Worm (Caenorhabditis elegans) whole organism, L1 larva: Measurements from ENCODE around the gene lpr-3.

Source experiments
- F16B12.6 ChIP-seq: fragments of 150-350 bp; optimal IDR thresholded peaks from 2 replicates; lab custom pipeline; 2014; ENCODE audit warnings: missing biosample characterization, missing genetic modification characterization
- aha-1 ChIP-seq: fragments of 150-350 bp; optimal IDR thresholded peaks from 2 replicates; lab custom pipeline; 2014; ENCODE audit warnings: missing biosample characterization, missing genetic modification characterization
- alr-1 ChIP-seq: fragments of 200-800 bp; sonication (Bioruptor generic); optimal IDR thresholded peaks from 2 replicates; lab custom pipeline; 2018; ENCODE audit warnings: borderline replicate concordance, mild to moderate bottlenecking, missing genetic modification characterization, missing compliant biosample characterization
- aly-2 ChIP-seq: fragments of 150-350 bp; optimal IDR thresholded peaks from 2 replicates; lab custom pipeline; 2014; ENCODE audit warnings: missing biosample characterization, missing genetic modification characterization
- ama-1 ChIP-seq: fragments of 150-350 bp; optimal IDR thresholded peaks from 2 replicates; lab custom pipeline; 2014
- blmp-1 ChIP-seq: fragments of 150-350 bp; optimal IDR thresholded peaks from 2 replicates; lab custom pipeline; 2014; ENCODE audit warnings: missing biosample characterization, missing genetic modification characterization
- ceh-8 ChIP-seq: fragments of 200-800 bp; sonication (Bioruptor generic); optimal IDR thresholded peaks from 2 replicates; lab custom pipeline; 2018; ENCODE audit warnings: mild to moderate bottlenecking, missing genetic modification characterization, moderate library complexity, missing compliant biosample characterization
- ceh-82 ChIP-seq, 3 experiments: fragments of 150-350 bp in 1 of 3; sonication (generic microtip) in 2 of 3; optimal IDR thresholded peaks; 2 replicates each; lab custom pipeline; 2014 to 2017; ENCODE audit warnings: missing biosample characterization in 3 of 3, missing genetic modification characterization in 3 of 3
- ceh-90 ChIP-seq: sonication (generic microtip); optimal IDR thresholded peaks from 2 replicates; lab custom pipeline; 2016; ENCODE audit warnings: missing genetic modification characterization, missing compliant biosample characterization
- dpl-1 ChIP-seq, 3 experiments: fragments of 150-350 bp in 2 of 3; sonication (generic microtip) in 1 of 3; optimal IDR thresholded peaks; 2 replicates each; lab custom pipeline; 2014 to 2017; ENCODE audit warnings: missing biosample characterization in 3 of 3, missing genetic modification characterization in 3 of 3, missing genetic modification reagents in 3 of 3
- dsc-1 ChIP-seq: sonication (generic microtip); optimal IDR thresholded peaks from 2 replicates; lab custom pipeline; 2016; ENCODE audit warnings: mild to moderate bottlenecking, missing genetic modification characterization, missing compliant biosample characterization
- efl-1 ChIP-seq, 4 experiments: fragments of 150-350 bp; optimal IDR thresholded peaks in 3 of 4; peaks in 1 of 4; 1 replicate in 1 of 4; 2 replicates in 3 of 4; lab custom pipeline; 2014; ENCODE audit warnings: missing biosample characterization in 2 of 4, missing genetic modification characterization in 2 of 4, missing genetic modification reagents in 2 of 4
- efl-3 ChIP-seq: fragments of 200-800 bp; sonication (Bioruptor generic); optimal IDR thresholded peaks from 2 replicates; lab custom pipeline; 2018; ENCODE audit warnings: mild to moderate bottlenecking, missing genetic modification characterization, missing compliant biosample characterization
- elt-2 ChIP-seq: sonication (generic microtip); optimal IDR thresholded peaks from 2 replicates; lab custom pipeline; 2016; ENCODE audit warnings: missing genetic modification characterization, mild to moderate bottlenecking, inconsistent platforms, missing compliant biosample characterization, missing genetic modification reagents
- elt-3 ChIP-seq, 6 experiments: fragments of 150-350 bp in 1 of 6; sonication (generic microtip); optimal IDR thresholded peaks; 2 replicates each; lab custom pipeline; 2017 to 2018; ENCODE audit warnings: missing biosample characterization in 6 of 6, missing genetic modification characterization in 6 of 6, inconsistent platforms in 1 of 6
- fkh-8 ChIP-seq: sonication (generic microtip); optimal IDR thresholded peaks from 2 replicates; lab custom pipeline; 2016; ENCODE audit warnings: mild to moderate bottlenecking, missing genetic modification characterization, missing compliant biosample characterization
- fos-1 ChIP-seq: fragments of 150-350 bp; optimal IDR thresholded peaks from 2 replicates; lab custom pipeline; 2014; ENCODE audit warnings: missing biosample characterization, missing genetic modification characterization
- grh-1 ChIP-seq: fragments of 200-800 bp; sonication (Bioruptor generic); IDR thresholded peaks from 2 replicates; pipeline ENCODE4 v1.3.6; 2022; ENCODE audit warnings: missing genetic modification reagents, missing genetic modification characterization, missing compliant biosample characterization
- lin-14 ChIP-seq: fragments of 200-800 bp; sonication (Bioruptor generic); optimal IDR thresholded peaks from 2 replicates; lab custom pipeline; 2018; ENCODE audit warnings: mild to moderate bottlenecking, missing genetic modification characterization, moderate library complexity, missing compliant biosample characterization
- lin-35 ChIP-seq, 2 experiments: fragments of 150-350 bp; optimal IDR thresholded peaks; 2 replicates each; lab custom pipeline; 2014; ENCODE audit warnings: missing biosample characterization in 2 of 2, missing genetic modification characterization in 2 of 2, missing genetic modification reagents in 2 of 2
- lir-3 ChIP-seq: sonication (generic microtip); optimal IDR thresholded peaks from 2 replicates; lab custom pipeline; 2016; ENCODE audit warnings: mild to moderate bottlenecking, missing genetic modification characterization, moderate library complexity, missing compliant biosample characterization; ENCODE audit not compliant: poor library complexity
- lsy-2 ChIP-seq, 2 experiments: fragments of 150-350 bp; optimal IDR thresholded peaks; 2 replicates each; lab custom pipeline; 2014; ENCODE audit warnings: missing biosample characterization in 2 of 2, missing genetic modification characterization in 2 of 2
- nhr-11 ChIP-seq: fragments of 150-350 bp; optimal IDR thresholded peaks from 2 replicates; lab custom pipeline; 2014; ENCODE audit warnings: missing biosample characterization, missing genetic modification characterization
- nhr-20 ChIP-seq: sonication (generic microtip); optimal IDR thresholded peaks from 2 replicates; lab custom pipeline; 2016; ENCODE audit warnings: mild to moderate bottlenecking, missing genetic modification characterization, missing compliant biosample characterization
- nhr-47 ChIP-seq: sonication (generic microtip); optimal IDR thresholded peaks from 2 replicates; lab custom pipeline; 2016; ENCODE audit warnings: mild to moderate bottlenecking, missing genetic modification characterization, moderate library complexity, missing compliant biosample characterization
- nhr-76 ChIP-seq: sonication (generic microtip); optimal IDR thresholded peaks from 2 replicates; lab custom pipeline; 2017; ENCODE audit warnings: missing biosample characterization, missing genetic modification characterization
- nhr-77 ChIP-seq: fragments of 150-350 bp; optimal IDR thresholded peaks from 2 replicates; lab custom pipeline; 2014; ENCODE audit warnings: missing biosample characterization, missing genetic modification characterization
- nhr-84 ChIP-seq: sonication (generic microtip); optimal IDR thresholded peaks from 2 replicates; lab custom pipeline; 2017; ENCODE audit warnings: missing biosample characterization, missing genetic modification characterization
- nhr-85 ChIP-seq: sonication (generic microtip); peaks from one replicate; lab custom pipeline; 2016; ENCODE audit warnings: missing genetic modification characterization, inconsistent platforms, missing compliant biosample characterization
- pax-3 ChIP-seq: fragments of 200-800 bp; sonication (Bioruptor generic); optimal IDR thresholded peaks from 2 replicates; lab custom pipeline; 2018; ENCODE audit warnings: mild to moderate bottlenecking, missing genetic modification characterization, moderate library complexity, missing compliant biosample characterization
- pqm-1 ChIP-seq: sonication (generic microtip); optimal IDR thresholded peaks from 3 replicates; lab custom pipeline; 2017; ENCODE audit warnings: missing biosample characterization, missing genetic modification characterization
- snpc-4 ChIP-seq: fragments of 150-350 bp; optimal IDR thresholded peaks from 2 replicates; lab custom pipeline; 2014; ENCODE audit warnings: missing biosample characterization, missing genetic modification characterization
- snu-23 ChIP-seq: sonication (generic microtip); optimal IDR thresholded peaks from 2 replicates; lab custom pipeline; 2016; ENCODE audit warnings: missing genetic modification characterization, missing compliant biosample characterization
- swsn-7 ChIP-seq: sonication (generic microtip); optimal IDR thresholded peaks from 2 replicates; lab custom pipeline; 2016; ENCODE audit warnings: missing genetic modification characterization, missing compliant biosample characterization
- xbp-1 ChIP-seq: sonication (generic microtip); optimal IDR thresholded peaks from 2 replicates; lab custom pipeline; 2016; ENCODE audit warnings: missing genetic modification characterization, missing compliant biosample characterization

The lpr-3 gene

ce11 chrX:11035563-11035962, 21.6 kb upstream of the lpr-3 start (continued):
- TF ChIP-seq snpc-4 (tag; lab: Kevin White, UChicago) (no peak), ceh-90 (tag; lab: Kevin White, UChicago) (no peak), fkh-8 (tag; lab: Kevin White, UChicago) (no peak), fos-1 (tag; lab: Kevin White, UChicago) (no peak), efl-1 (optimal IDR thresholded peaks at IDR 0.05; lab: Kevin White, UChicago) (no peak), efl-1 (GFP tag; optimal IDR thresholded peaks at IDR 0.05 in 1 of 2; lab: Kevin White, UChicago) (no peak), dpl-1 (GFP tag; optimal IDR thresholded peaks at IDR 0.05; lab: Kevin White, UChicago) (no peak), pax-3 (tag; lab: Kevin White, UChicago) (no peak), ceh-82 (tag; optimal IDR thresholded peaks at IDR 0.05; lab: Kevin White, UChicago) (no peak), aha-1 (tag; lab: Kevin White, UChicago) (no peak), nhr-77 (tag; lab: Kevin White, UChicago) (no peak), nhr-84 (tag; lab: Kevin White, UChicago) (no peak), xbp-1 (tag; lab: Kevin White, UChicago) (no peak), efl-3 (GFP tag; lab: Kevin White, UChicago) (no peak), grh-1 (GFP tag; lab: Robert Waterston, UW) (no peak), nhr-76 (tag; lab: Kevin White, UChicago) (no peak), pqm-1 (tag; lab: Kevin White, UChicago) (no peak), ama-1 (no peak), alr-1 (tag; lab: Kevin White, UChicago) (no peak)

ce11 chrX:11036114-11037087, 20.8 kb upstream of the lpr-3 start:
- TF ChIP-seq lsy-2 (tag; optimal IDR thresholded peaks at IDR 0.05; lab: Kevin White, UChicago) (peak in 1 of 2 experiments; percentile 11), blmp-1 (tag; lab: Kevin White, UChicago) (peak; percentile 99), nhr-20 (peak; percentile 12), elt-3 (tag; optimal IDR thresholded peaks at IDR 0.05; lab: Kevin White, UChicago) (peak in 1 of 6 experiments; percentile 27), lir-3 (tag; lab: Kevin White, UChicago) (peak; percentile 6), snu-23 (peak; percentile 43), swsn-7 (tag; lab: Kevin White, UChicago) (peak; percentile 8), grh-1 (GFP tag; lab: Robert Waterston, UW) (peak; percentile 78), alr-1 (tag; lab: Kevin White, UChicago) (no peak), efl-1 (optimal IDR thresholded peaks at IDR 0.05; lab: Kevin White, UChicago) (peak in 1 of 2 experiments; percentile 6), efl-1 (GFP tag; optimal IDR thresholded peaks at IDR 0.05 in 1 of 2; lab: Kevin White, UChicago) (no peak), lin-35 (GFP tag; optimal IDR thresholded peaks at IDR 0.05; lab: Kevin White, UChicago) (peak in 1 of 2 experiments; percentile 3), elt-2 (tag; lab: Kevin White, UChicago) (peak; percentile 82), ceh-8 (GFP tag; lab: Kevin White, UChicago) (no peak), nhr-11 (tag; lab: Kevin White, UChicago) (no peak), F16B12.6 (tag; lab: Kevin White, UChicago) (no peak), nhr-85 (tag; lab: Kevin White, UChicago) (peak; percentile 68), nhr-47 (tag; lab: Kevin White, UChicago) (no peak)

ce11 chrX:11038221-11038620, 19.0 kb upstream of the lpr-3 start:
- no peak for TF ChIP-seq aly-2
- TF ChIP-seq lin-14 (GFP tag; lab: Kevin White, UChicago) = peak; percentile 26
- no peak for TF ChIP-seq efl-1 (optimal IDR thresholded peaks at IDR 0.05; lab: Kevin White, UChicago)
- peak in 1 of 2 experiments; percentile 56 for TF ChIP-seq efl-1 (GFP tag; optimal IDR thresholded peaks at IDR 0.05 in 1 of 2; lab: Kevin White, UChicago)
- TF ChIP-seq dsc-1 = peak; percentile 38
